Fruit fly (Drosophila melanogaster) whole organism: ENCODE results near the gene CG7443.

Experiments used
- psq ChIP-seq: fragments of >200 bp; optimal IDR thresholded peaks from 2 replicates; lab custom pipeline; 2017
- usp ChIP-seq: fragments of >200 bp; optimal IDR thresholded peaks from 2 replicates; lab custom pipeline; 2017; ENCODE audit warnings: missing biosample characterization, missing genetic modification characterization, mixed read lengths

dm6 chr3R:8306927-8307261, 17.2 kb upstream of the CG7443 start:
- TF ChIP-seq psq, result no peak
- no peak for TF ChIP-seq usp (GFP tag; lab: Kevin White, UChicago)
